Worm (Caenorhabditis elegans): ENCODE measurements around the gene gst-13.

gst-13 gene

DNA sequence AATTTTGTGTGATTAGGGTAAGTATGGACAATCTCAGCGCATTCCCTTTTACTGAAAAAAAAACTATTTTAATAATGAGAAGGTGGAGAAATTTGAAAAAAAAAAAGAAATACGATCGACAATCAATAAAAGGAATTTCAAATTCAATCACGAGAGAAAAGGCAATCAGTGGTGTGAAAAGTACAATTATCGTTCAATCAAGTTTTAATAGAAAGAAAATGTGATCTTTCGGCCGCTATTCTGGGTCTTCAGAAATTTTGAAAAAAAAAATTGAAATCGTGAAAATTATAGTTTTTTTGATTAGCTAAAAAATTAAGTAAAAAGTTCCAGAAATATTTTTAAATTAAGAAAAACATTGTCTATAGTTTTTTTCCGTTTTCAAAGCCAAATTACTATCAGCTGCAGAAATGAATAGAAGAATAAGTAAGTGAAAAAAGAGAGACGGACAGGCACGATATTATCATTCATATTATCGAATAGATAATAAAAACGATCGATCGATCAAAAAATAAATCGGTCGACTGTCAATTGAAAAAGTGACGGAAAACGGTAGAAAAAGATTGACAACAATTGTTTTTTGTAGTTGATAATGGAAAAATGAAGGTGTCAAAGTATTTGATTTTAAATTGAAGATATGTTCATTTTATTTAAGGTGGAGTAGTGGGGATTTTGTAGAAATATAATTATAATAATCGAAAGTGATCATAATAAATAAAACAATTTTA, 49.0 kb downstream of the gst-13 start, which contains the start of gene gldi-3:
gldi-3 (minus strand) TSS at position 51 of the 725 bp plus-strand sequence.
- TF ChIP-seq madf-3 (GFP tag; IDR thresholded peaks at IDR 0.05): no peak
- no peak for TF ChIP-seq zfh-2 (GFP tag; conservative IDR thresholded peaks at IDR 0.05)
- no peak for TF ChIP-seq F57C9.4 (tag; optimal IDR thresholded peaks at IDR 0.05)
- no peak for TF ChIP-seq lin-40 (tag; optimal IDR thresholded peaks at IDR 0.05)
- no peak for TF ChIP-seq fkh-3 (tag; optimal IDR thresholded peaks at IDR 0.05)
- TF ChIP-seq madf-10 (tag; optimal IDR thresholded peaks at IDR 0.05): no peak
- no peak for TF ChIP-seq ztf-3 (GFP tag; optimal IDR thresholded peaks at IDR 0.05)
- TF ChIP-seq nhr-90 (tag; optimal IDR thresholded peaks at IDR 0.05): no peak
- no peak for TF ChIP-seq dpl-1 (GFP tag; optimal IDR thresholded peaks at IDR 0.05)
- TF ChIP-seq repo-1 (tag; optimal IDR thresholded peaks at IDR 0.05): no peak
- TF ChIP-seq unc-62 (GFP tag; optimal IDR thresholded peaks at IDR 0.05): peak; percentile 49
- TF ChIP-seq mxl-1 (tag; optimal IDR thresholded peaks at IDR 0.05): no peak
- TF ChIP-seq ama-1 (optimal IDR thresholded peaks at IDR 0.05): no peak
- no peak for TF ChIP-seq ama-1 (GFP tag; optimal IDR thresholded peaks at IDR 0.05)
- no peak for TF ChIP-seq efl-1 (GFP tag; optimal IDR thresholded peaks at IDR 0.05)
- TF ChIP-seq ztf-18 (tag; optimal IDR thresholded peaks at IDR 0.05): no peak
- peak; percentile 61 for TF ChIP-seq nhr-80 (tag; optimal IDR thresholded peaks at IDR 0.05)
- TF ChIP-seq attf-5 (GFP tag; optimal IDR thresholded peaks at IDR 0.05): no peak
- no peak for TF ChIP-seq hrde-1 (tag; optimal IDR thresholded peaks at IDR 0.05; ENCODE audit: borderline replicate concordance)
- TF ChIP-seq F55B11.4 (tag; optimal IDR thresholded peaks at IDR 0.05; ENCODE audit: borderline replicate concordance, insufficient read depth): no peak
- no peak for TF ChIP-seq F39B2.1 (GFP tag; IDR thresholded peaks at IDR 0.05)
- peak in 1 of 2 experiments; percentile 51 for TF ChIP-seq let-607 (tag; optimal IDR thresholded peaks at IDR 0.05)
- no peak for TF ChIP-seq Y53F4B.3 (GFP tag; IDR thresholded peaks at IDR 0.05)
- TF ChIP-seq nfyb-1 (GFP tag; IDR thresholded peaks at IDR 0.05): 0 out of 2 replicates have a peak, but pooled peaks have one; percentile 20
- no peak for TF ChIP-seq snpc-1.3 (tag; optimal IDR thresholded peaks at IDR 0.05; ENCODE audit: insufficient read depth)
- no peak for TF ChIP-seq bed-2 (GFP tag; IDR thresholded peaks at IDR 0.05)
- no peak for TF ChIP-seq T07F8.4 (tag; optimal IDR thresholded peaks at IDR 0.05)
- no peak for TF ChIP-seq K11D2.4 (GFP tag; IDR thresholded peaks at IDR 0.05)
- no peak for TF ChIP-seq nfya-1 (tag; optimal IDR thresholded peaks at IDR 0.05; ENCODE audit: borderline replicate concordance, insufficient read depth)

DNA sequence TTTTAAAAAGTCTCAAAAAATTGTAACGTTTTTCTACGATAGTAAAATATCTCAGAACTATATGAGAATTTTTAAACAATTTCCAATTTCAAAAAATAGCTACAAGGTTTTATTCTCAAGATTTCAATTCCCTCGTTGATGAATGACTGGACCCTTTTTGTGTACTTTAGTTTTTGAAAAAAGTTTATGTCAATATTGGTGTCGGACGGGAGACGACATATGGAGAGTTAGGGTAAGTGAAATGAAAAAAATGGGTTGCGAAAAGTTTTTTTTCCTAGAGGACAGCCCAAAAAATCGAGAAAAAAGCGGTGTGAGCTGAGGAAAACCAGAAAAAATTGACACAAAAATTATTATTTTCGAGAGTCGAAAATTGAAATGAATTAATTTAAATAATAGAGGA, 49.6 kb downstream of the gst-13 start:
- TF ChIP-seq madf-10 (tag; optimal IDR thresholded peaks at IDR 0.05) (no peak), tbx-9 (tag; optimal IDR thresholded peaks at IDR 0.05; ENCODE audit: borderline replicate concordance) (no peak), F39B2.1 (GFP tag; IDR thresholded peaks at IDR 0.05) (no peak), him-1 (tag; optimal IDR thresholded peaks at IDR 0.05) (no peak), lsl-1 (GFP tag; optimal IDR thresholded peaks at IDR 0.05) (no peak), egl-44 (GFP tag; IDR thresholded peaks at IDR 0.05) (no peak), bed-2 (GFP tag; IDR thresholded peaks at IDR 0.05) (no peak), egrh-3 (GFP tag; IDR thresholded peaks at IDR 0.05) (no peak), pbrm-1 (GFP tag; IDR thresholded peaks at IDR 0.05) (no peak), unc-130 (GFP tag; optimal IDR thresholded peaks at IDR 0.05) (no peak), Y53G8AR.9 (GFP tag; conservative IDR thresholded peaks at IDR 0.05) (no peak), lag-1 (GFP tag; IDR thresholded peaks at IDR 0.05) (no peak), F22D6.2 (tag; optimal IDR thresholded peaks at IDR 0.05) (no peak), ccch-3 (GFP tag; optimal IDR thresholded peaks at IDR 0.05) (no peak), snpc-4 (GFP tag; optimal IDR thresholded peaks at IDR 0.05) (no peak), snpc-4 (tag; optimal IDR thresholded peaks at IDR 0.05) (no peak), attf-5 (GFP tag; optimal IDR thresholded peaks at IDR 0.05) (no peak), T07F8.4 (tag; optimal IDR thresholded peaks at IDR 0.05) (no peak), snpc-1.3 (tag; optimal IDR thresholded peaks at IDR 0.05; ENCODE audit: insufficient read depth) (no peak), B0035.1 (tag; optimal IDR thresholded peaks at IDR 0.05) (no peak), lsy-27 (tag; optimal IDR thresholded peaks at IDR 0.05; ENCODE audit: borderline replicate concordance, insufficient read depth) (no peak)

Data from whole organism, young adult.